Worm (Caenorhabditis elegans): ENCODE data around the gene T04C12.1.

- TF ChIP-seq fos-1 (tag; optimal IDR thresholded peaks at IDR 0.05) (no peak), nhr-11 (tag; optimal IDR thresholded peaks at IDR 0.05) (no peak), ZK546.5 (tag; optimal IDR thresholded peaks at IDR 0.05) (no peak), mdl-1 (tag; optimal IDR thresholded peaks at IDR 0.05) (no peak), lin-39 (tag; optimal IDR thresholded peaks at IDR 0.05) (no peak)
Measured at ce11 chrV:11087519-11087998, 28.5 kb upstream of the T04C12.1 start, which contains the start of gene Y42A5A.1.
